Worm (Caenorhabditis elegans) whole organism, L2 larva: ENCODE data around the gene sra-7.

Source experiments
- C34F6.9 ChIP-seq: fragments of 150-350 bp; optimal IDR thresholded peaks from 2 replicates; lab custom pipeline; 2014; ENCODE audit warnings: missing biosample characterization, missing genetic modification characterization
- F13H6.1 ChIP-seq: sonication (generic microtip); optimal IDR thresholded peaks from 2 replicates; lab custom pipeline; 2016; ENCODE audit warnings: missing genetic modification characterization, missing compliant biosample characterization
- Y55F3AM.14 ChIP-seq: fragments of 200-800 bp; sonication (Bioruptor generic); optimal IDR thresholded peaks from 2 replicates; lab custom pipeline; 2018; ENCODE audit warnings: mild to moderate bottlenecking, missing genetic modification characterization, missing compliant biosample characterization
- ZK546.5 ChIP-seq: sonication (generic microtip); optimal IDR thresholded peaks from 2 replicates; lab custom pipeline; 2017; ENCODE audit warnings: missing biosample characterization, missing genetic modification characterization
- alr-1 ChIP-seq: fragments of 150-350 bp; optimal IDR thresholded peaks from 2 replicates; lab custom pipeline; 2014; ENCODE audit warnings: missing biosample characterization, missing genetic modification characterization
- aly-2 ChIP-seq: fragments of 150-350 bp; optimal IDR thresholded peaks from 2 replicates; lab custom pipeline; 2014; ENCODE audit warnings: missing biosample characterization, missing genetic modification characterization
- ceh-82 ChIP-seq: fragments of 150-350 bp; optimal IDR thresholded peaks from 2 replicates; lab custom pipeline; 2014; ENCODE audit warnings: missing biosample characterization, missing genetic modification characterization
- crh-2 ChIP-seq: sonication (generic microtip); optimal IDR thresholded peaks from 2 replicates; lab custom pipeline; 2017; ENCODE audit warnings: missing biosample characterization, missing genetic modification characterization
- dmd-4 ChIP-seq: sonication (generic microtip); optimal IDR thresholded peaks from 2 replicates; lab custom pipeline; 2017; ENCODE audit warnings: missing biosample characterization, missing genetic modification characterization
- gmeb-1 ChIP-seq: fragments of 150-350 bp; optimal IDR thresholded peaks from 2 replicates; lab custom pipeline; 2014; ENCODE audit warnings: missing biosample characterization, missing genetic modification characterization
- lin-13 ChIP-seq: fragments of 150-350 bp; optimal IDR thresholded peaks from 2 replicates; lab custom pipeline; 2014; ENCODE audit warnings: missing biosample characterization, missing genetic modification reagents, missing genetic modification characterization
- lin-39 ChIP-seq: fragments of 150-350 bp; optimal IDR thresholded peaks from 2 replicates; lab custom pipeline; 2014; ENCODE audit warnings: missing biosample characterization, missing genetic modification reagents, missing genetic modification characterization
- mab-5 ChIP-seq: fragments of 150-350 bp; optimal IDR thresholded peaks from 2 replicates; lab custom pipeline; 2014; ENCODE audit warnings: missing biosample characterization, missing genetic modification characterization
- mbf-1 ChIP-seq: sonication (generic microtip); optimal IDR thresholded peaks from 2 replicates; lab custom pipeline; 2017; ENCODE audit warnings: missing biosample characterization, missing genetic modification characterization
- nhr-11 ChIP-seq: fragments of 150-350 bp; optimal IDR thresholded peaks from 2 replicates; lab custom pipeline; 2014; ENCODE audit warnings: missing biosample characterization, missing genetic modification characterization
- nhr-12 ChIP-seq: fragments of 150-350 bp; optimal IDR thresholded peaks from 2 replicates; lab custom pipeline; 2014; ENCODE audit warnings: missing biosample characterization, missing genetic modification characterization
- nhr-129 ChIP-seq: fragments of 150-350 bp; optimal IDR thresholded peaks from 2 replicates; lab custom pipeline; 2014; ENCODE audit warnings: missing biosample characterization, missing genetic modification characterization
- nhr-21 ChIP-seq: fragments of 150-350 bp; optimal IDR thresholded peaks from 2 replicates; lab custom pipeline; 2014; ENCODE audit warnings: missing biosample characterization, missing genetic modification characterization
- nhr-237 ChIP-seq: fragments of 150-350 bp; optimal IDR thresholded peaks from 2 replicates; lab custom pipeline; 2014; ENCODE audit warnings: missing biosample characterization, missing genetic modification characterization
- nhr-25 ChIP-seq: fragments of 150-350 bp; sonication (generic microtip); optimal IDR thresholded peaks from 3 replicates; lab custom pipeline; 2014; ENCODE audit warnings: missing biosample characterization, missing genetic modification characterization
- nhr-77 ChIP-seq: fragments of 150-350 bp; optimal IDR thresholded peaks from 2 replicates; lab custom pipeline; 2014; ENCODE audit warnings: missing biosample characterization, missing genetic modification characterization
- peb-1 ChIP-seq: fragments of 150-350 bp; optimal IDR thresholded peaks from 2 replicates; lab custom pipeline; 2014; ENCODE audit warnings: missing biosample characterization, missing genetic modification characterization
- sem-4 ChIP-seq: fragments of 150-350 bp; optimal IDR thresholded peaks from 2 replicates; lab custom pipeline; 2014; ENCODE audit warnings: missing biosample characterization, missing genetic modification reagents, missing genetic modification characterization
- sma-3 ChIP-seq: sonication (generic microtip); optimal IDR thresholded peaks from 2 replicates; lab custom pipeline; 2016; ENCODE audit warnings: missing genetic modification reagents, missing genetic modification characterization, missing compliant biosample characterization
- sma-9 ChIP-seq, 2 experiments: fragments of 150-350 bp in 1 of 2; sonication (generic microtip) in 1 of 2; optimal IDR thresholded peaks; 2 replicates each; lab custom pipeline; 2014 to 2016; ENCODE audit warnings: missing genetic modification characterization in 2 of 2, mild to moderate bottlenecking in 1 of 2, missing biosample characterization in 1 of 2, missing compliant biosample characterization in 1 of 2, missing genetic modification reagents in 1 of 2, moderate library complexity in 1 of 2
- zag-1 ChIP-seq: fragments of 150-350 bp; optimal IDR thresholded peaks from 2 replicates; lab custom pipeline; 2014; ENCODE audit warnings: missing biosample characterization, missing genetic modification characterization
- ztf-1 ChIP-seq: fragments of 200-800 bp; sonication (Bioruptor generic); conservative IDR thresholded peaks from 2 replicates; pipeline ENCODE4 v1.3.6; 2022; ENCODE audit warnings: missing genetic modification characterization, missing compliant biosample characterization
- ztf-11 ChIP-seq: sonication (generic microtip); optimal IDR thresholded peaks from 2 replicates; lab custom pipeline; 2017; ENCODE audit warnings: missing biosample characterization, missing genetic modification characterization
- ztf-4 ChIP-seq: fragments of 150-350 bp; optimal IDR thresholded peaks from 2 replicates; lab custom pipeline; 2014; ENCODE audit warnings: missing biosample characterization, missing genetic modification characterization

The sra-7 gene

DNA sequence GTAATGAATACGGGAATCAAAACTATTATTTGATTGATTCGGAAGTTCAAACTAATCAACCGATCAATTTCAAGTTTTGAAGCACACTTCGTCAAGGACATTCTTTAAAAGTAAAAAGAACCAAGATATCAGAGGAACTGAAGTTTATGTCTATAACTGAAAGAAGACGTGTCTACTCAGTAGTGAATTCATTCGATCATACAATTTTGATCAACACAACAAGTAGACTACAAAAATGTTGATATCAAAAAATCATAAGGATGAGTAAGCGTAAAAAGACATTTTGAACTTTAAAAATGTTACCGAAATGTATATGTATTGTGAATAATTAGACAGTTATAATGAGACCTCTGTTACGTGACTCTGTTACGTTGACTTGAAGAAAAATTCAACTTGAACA is 1.7 kb upstream of the sra-7 start, which contains the start of gene sra-4:
TSS of gene sra-4 (minus strand) at position 101 of the 400 bp plus-strand sequence.
- TF ChIP-seq nhr-12 (tag; lab: Kevin White, UChicago) (no peak), nhr-11 (tag; lab: Kevin White, UChicago) (no peak), aly-2 (no peak)

DNA sequence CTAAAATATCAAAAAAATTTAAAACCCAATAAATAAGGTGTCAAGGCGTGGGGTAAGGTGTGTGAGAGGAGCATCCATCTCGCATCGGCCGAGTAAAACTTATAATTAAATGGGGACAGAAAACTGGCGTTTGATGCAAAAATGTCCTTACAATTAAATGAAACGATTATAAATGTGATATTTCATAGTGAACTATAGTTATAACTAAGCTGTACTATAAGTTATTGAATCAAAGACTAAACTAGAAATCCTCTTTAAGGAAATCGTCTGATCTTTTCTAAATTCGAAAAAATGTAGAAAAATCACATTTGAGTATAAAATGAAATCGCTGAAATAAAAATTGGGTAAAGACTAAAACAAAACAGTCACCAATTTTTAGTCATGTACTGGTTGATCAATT is 6.2 kb downstream of the sra-7 start, which contains the start of gene sra-6:
TSS of gene sra-6 (minus strand) at position 101 of the 400 bp plus-strand sequence.
- TF ChIP-seq ceh-82 (tag; lab: Kevin White, UChicago) (no peak), Y55F3AM.14 (GFP tag; lab: Kevin White, UChicago) (no peak), ZK546.5 (no peak), nhr-12 (tag; lab: Kevin White, UChicago) (no peak), nhr-77 (tag; lab: Kevin White, UChicago) (no peak), F13H6.1 (tag; lab: Kevin White, UChicago) (no peak)

DNA sequence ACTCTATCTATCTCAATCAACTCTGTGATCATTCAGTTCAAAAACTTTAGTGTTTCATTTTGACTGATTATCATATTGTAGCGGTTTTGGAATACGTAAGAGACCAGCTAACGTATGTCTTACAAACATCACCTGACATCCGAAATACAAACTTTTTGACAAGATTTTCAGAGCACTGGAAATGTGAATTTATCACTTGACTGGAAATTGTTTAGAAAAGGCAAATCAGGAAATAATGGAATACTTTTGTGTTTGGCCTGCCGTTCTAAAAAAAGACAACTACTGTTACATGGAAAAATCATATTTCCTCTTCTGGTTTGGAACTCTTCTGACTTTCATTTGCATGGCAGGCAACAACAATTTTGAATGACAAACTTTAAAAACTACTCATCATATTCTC is 7.0 kb downstream of the sra-7 start, which contains the start of gene F35H8.12:
TSS of gene F35H8.12 (plus strand) at position 301 of the 400 bp plus-strand sequence.
- no peak for TF ChIP-seq lin-13
- no peak for TF ChIP-seq C34F6.9 (tag; lab: Kevin White, UChicago)
- TF ChIP-seq nhr-25 (tag; lab: Kevin White, UChicago): no peak
- TF ChIP-seq, all 48 proteins: peak for 0

DNA sequence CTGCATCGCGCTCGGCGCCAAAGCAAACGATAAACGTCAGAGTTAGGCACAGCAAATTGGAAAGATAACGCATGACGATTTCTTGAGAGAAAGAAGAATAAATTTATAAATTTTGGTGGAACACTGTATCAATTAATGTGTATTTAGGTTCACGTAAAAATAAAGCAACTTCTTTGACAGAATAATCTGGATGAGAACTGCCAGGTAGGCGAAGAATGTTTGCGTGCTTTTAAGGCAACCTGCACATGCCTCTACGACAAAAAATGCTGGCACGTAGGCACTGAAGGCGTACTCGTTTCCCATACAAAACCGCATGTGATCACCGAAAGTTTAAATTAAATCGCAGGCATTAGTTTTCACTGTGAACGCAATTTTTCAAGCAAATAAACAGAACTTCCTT is 8.7 kb downstream of the sra-7 start, which contains the start of gene F35H8.1:
TSS of gene F35H8.1 (minus strand) at position 101 of the 400 bp plus-strand sequence.
- TF ChIP-seq F13H6.1 (tag; lab: Kevin White, UChicago) (no peak), lin-13 (no peak), ztf-4 (no peak), sma-3 (GFP tag; lab: Kevin White, UChicago) (no peak), sma-9 (GFP tag; optimal IDR thresholded peaks at IDR 0.05; lab: Kevin White, UChicago) (no peak), sma-9 (tag; optimal IDR thresholded peaks at IDR 0.05; lab: Kevin White, UChicago) (no peak), nhr-12 (tag; lab: Kevin White, UChicago) (no peak), nhr-11 (tag; lab: Kevin White, UChicago) (no peak), lin-39 (tag; lab: Kevin White, UChicago) (no peak), mbf-1 (tag; lab: Kevin White, UChicago) (no peak), zag-1 (tag; lab: Kevin White, UChicago) (no peak), gmeb-1 (tag; lab: Kevin White, UChicago) (no peak), nhr-237 (tag; lab: Kevin White, UChicago) (no peak), sem-4 (tag; lab: Kevin White, UChicago) (no peak), ceh-82 (tag; lab: Kevin White, UChicago) (no peak), alr-1 (no peak), ztf-11 (no peak), ZK546.5 (no peak)

DNA sequence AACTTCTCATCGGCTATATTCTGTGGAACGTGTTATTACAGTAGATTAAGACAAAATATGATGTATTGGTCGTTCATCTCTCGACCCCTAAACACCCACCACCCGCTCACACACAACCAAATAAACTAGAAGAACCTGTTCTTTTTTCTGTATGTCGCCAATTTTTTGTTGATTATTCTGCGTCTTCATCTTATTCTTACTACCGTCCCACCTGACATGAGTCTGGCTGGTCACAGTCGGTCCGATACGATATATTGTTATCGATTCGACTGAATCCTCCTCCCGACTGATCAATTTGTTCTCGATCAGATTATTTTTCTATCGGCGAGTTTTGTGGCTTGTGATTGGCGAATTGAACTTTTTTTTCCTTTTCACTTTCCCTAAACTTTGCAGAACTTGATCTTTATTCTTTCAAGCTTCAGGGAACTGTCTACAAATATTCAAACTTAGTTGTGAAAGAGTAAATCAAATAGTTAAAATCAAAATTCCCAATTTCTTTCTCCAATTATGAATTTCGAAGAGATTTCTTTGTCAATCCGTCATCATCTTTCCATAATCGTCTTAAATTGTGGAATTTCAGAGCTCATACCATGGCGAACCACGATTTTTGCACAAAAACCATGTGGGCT is 10.6 kb downstream of the sra-7 start, which contains the start of gene F35H8.2:
TSS of gene F35H8.2 (plus strand) at position 579 of the 629 bp plus-strand sequence.
- TF ChIP-seq ztf-4 (no peak), nhr-21 (tag; lab: Kevin White, UChicago) (peak; percentile 34), ztf-1 (GFP tag; lab: Robert Waterston, UW) (no peak), sma-3 (GFP tag; lab: Kevin White, UChicago) (peak; percentile 18), sem-4 (tag; lab: Kevin White, UChicago) (no peak), nhr-129 (tag; lab: Kevin White, UChicago) (no peak), nhr-25 (tag; lab: Kevin White, UChicago) (peak; percentile 82), ceh-82 (tag; lab: Kevin White, UChicago) (no peak)

DNA sequence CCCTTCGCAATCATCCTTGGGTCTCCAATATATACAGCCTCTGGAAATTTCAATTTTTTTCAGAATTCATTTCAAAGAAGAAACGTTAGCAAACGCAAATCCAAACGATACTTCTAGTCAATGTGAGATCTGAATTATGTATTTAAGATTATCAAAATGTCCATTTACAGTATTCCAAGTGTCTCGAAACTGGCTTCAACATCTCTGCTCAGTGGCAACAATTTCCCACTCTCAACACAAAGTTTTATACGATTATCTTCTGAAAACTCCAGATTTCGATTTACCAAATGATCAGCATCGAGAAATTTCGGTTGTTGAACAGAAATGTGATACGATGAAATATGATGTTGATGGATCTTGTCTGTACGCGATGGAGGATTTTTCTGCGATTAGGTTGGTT is 12.1 kb downstream of the sra-7 start:
- TF ChIP-seq zag-1 (tag; lab: Kevin White, UChicago): no peak
- TF ChIP-seq nhr-21 (tag; lab: Kevin White, UChicago): no peak
- no peak for TF ChIP-seq ztf-4
- no peak for TF ChIP-seq ztf-11
- TF ChIP-seq mab-5: no peak
- TF ChIP-seq crh-2: no peak
- TF ChIP-seq ZK546.5: no peak
- no peak for TF ChIP-seq dmd-4 (tag; lab: Kevin White, UChicago)
- no peak for TF ChIP-seq gmeb-1 (tag; lab: Kevin White, UChicago)
- TF ChIP-seq sma-3 (GFP tag; lab: Kevin White, UChicago): no peak
- no peak for TF ChIP-seq alr-1
- no peak for TF ChIP-seq ztf-1 (GFP tag; lab: Robert Waterston, UW)
- no peak for TF ChIP-seq nhr-11 (tag; lab: Kevin White, UChicago)
- no peak for TF ChIP-seq aly-2
- TF ChIP-seq F13H6.1 (tag; lab: Kevin White, UChicago): no peak
- TF ChIP-seq nhr-237 (tag; lab: Kevin White, UChicago): no peak
- TF ChIP-seq C34F6.9 (tag; lab: Kevin White, UChicago): no peak
- TF ChIP-seq peb-1 (tag; lab: Kevin White, UChicago): no peak
- no peak for TF ChIP-seq sma-9 (GFP tag; optimal IDR thresholded peaks at IDR 0.05; lab: Kevin White, UChicago)
- TF ChIP-seq sma-9 (tag; optimal IDR thresholded peaks at IDR 0.05; lab: Kevin White, UChicago): no peak
- TF ChIP-seq, all 48 proteins: peak for 0
